Fruit fly (Drosophila melanogaster): ENCODE results near the gene CG7888.

The CG7888 gene

DNA sequence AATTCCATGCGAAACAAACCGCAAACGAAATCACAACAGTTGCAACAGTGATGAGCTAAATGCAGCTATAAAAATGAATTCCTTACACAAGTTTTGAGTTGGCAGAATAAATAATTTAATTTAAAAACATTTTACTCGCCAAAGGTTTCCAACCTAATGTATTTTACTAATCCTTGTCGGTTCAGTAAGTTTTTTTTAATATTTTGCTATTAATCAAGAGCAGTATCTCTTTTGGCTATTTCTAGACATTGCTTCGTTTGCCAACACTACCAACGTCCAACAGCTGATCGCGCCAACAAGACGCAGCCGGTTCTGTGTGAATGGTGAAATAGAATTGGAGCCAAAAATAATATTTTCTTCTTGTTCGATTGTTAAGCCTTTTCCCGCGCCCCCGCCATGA lies 10.9 kb downstream of the CG7888 start, which contains the start of the genes CG32075, CG45101 and SuUR (continued):
- TF ChIP-seq kah (GFP tag; optimal IDR thresholded peaks at IDR 0.05) = peak; percentile 32
- peak; percentile 58 for TF ChIP-seq CG7271 (tag; optimal IDR thresholded peaks at IDR 0.05)
- TF ChIP-seq slou (GFP tag; optimal IDR thresholded peaks at IDR 0.05) = peak; percentile 66
- TF ChIP-seq CG13296 (GFP tag; optimal IDR thresholded peaks at IDR 0.05) = peak; percentile 79
- TF ChIP-seq CG17328 (GFP tag; IDR thresholded peaks at IDR 0.05) = peak; percentile 89
- TF ChIP-seq Fer1 (GFP tag; optimal IDR thresholded peaks at IDR 0.05) = peak; percentile 77
- peak; percentile 78 for TF ChIP-seq CG4820 (GFP tag; optimal IDR thresholded peaks at IDR 0.05)
- TF ChIP-seq CG6654 (GFP tag; optimal IDR thresholded peaks at IDR 0.05) = no peak
- TF ChIP-seq CG9876 (GFP tag; optimal IDR thresholded peaks at IDR 0.05) = peak; percentile 85
- peak; percentile 76 for TF ChIP-seq eyg (GFP tag; optimal IDR thresholded peaks at IDR 0.05)
- peak; percentile 82 for TF ChIP-seq Drgx (GFP tag; IDR thresholded peaks at IDR 0.05)
- no peak for TF ChIP-seq CG34224 (GFP tag; IDR thresholded peaks at IDR 0.05; ENCODE audit: partially characterized antibody)
- peak; percentile 57 for TF ChIP-seq CG10959 (GFP tag; IDR thresholded peaks at IDR 0.05)
- TF ChIP-seq CG2712 (tag; optimal IDR thresholded peaks at IDR 0.05) = peak; percentile 91
- peak; percentile 73 for TF ChIP-seq CG12104 (GFP tag; optimal IDR thresholded peaks at IDR 0.05)
- no peak for TF ChIP-seq Hand (GFP tag; optimal IDR thresholded peaks at IDR 0.05)
- TF ChIP-seq Nf-YC (tag; optimal IDR thresholded peaks at IDR 0.05) = peak; percentile 78
- TF ChIP-seq CG8089 (GFP tag; optimal IDR thresholded peaks at IDR 0.05) = peak; percentile 75
- peak; percentile 68 for TF ChIP-seq CG31441 (GFP tag; IDR thresholded peaks at IDR 0.05)
- TF ChIP-seq CG14667 (GFP tag; IDR thresholded peaks at IDR 0.05) = peak; percentile 81
- TF ChIP-seq CG18619 (GFP tag; optimal IDR thresholded peaks at IDR 0.05) = peak; percentile 78
- TF ChIP-seq tap (tag; optimal IDR thresholded peaks at IDR 0.05) = peak; percentile 61
- TF ChIP-seq Ptx1 (GFP tag; IDR thresholded peaks at IDR 0.05) = peak; percentile 94
- TF ChIP-seq CG9215 (GFP tag; IDR thresholded peaks at IDR 0.05) = peak; percentile 82
- peak; percentile 64 for TF ChIP-seq CG3407 (GFP tag; optimal IDR thresholded peaks at IDR 0.05)
- TF ChIP-seq inv (GFP tag; IDR thresholded peaks at IDR 0.05; ENCODE audit: partially characterized antibody) = no peak
- TF ChIP-seq lilli (GFP tag; optimal IDR thresholded peaks at IDR 0.05) = peak; percentile 95
- TF ChIP-seq CG11695 (GFP tag; IDR thresholded peaks at IDR 0.05) = peak; percentile 78
- TF ChIP-seq CG2678 (tag; optimal IDR thresholded peaks at IDR 0.05) = peak; percentile 87
- peak; percentile 76 for TF ChIP-seq CG10979 (tag; optimal IDR thresholded peaks at IDR 0.05)
- TF ChIP-seq zfh2 (GFP tag; optimal IDR thresholded peaks at IDR 0.05) = peak; percentile 94
- TF ChIP-seq peb (GFP tag; IDR thresholded peaks at IDR 0.05) = peak; percentile 87
- TF ChIP-seq knrl (GFP tag; IDR thresholded peaks at IDR 0.05; ENCODE audit: partially characterized antibody) = peak; percentile 24; the same call in 1 of the 3 replicates
- TF ChIP-seq Sry-δ (GFP tag; optimal IDR thresholded peaks at IDR 0.05) = peak; percentile 63
- TF ChIP-seq CG16813 (GFP tag; IDR thresholded peaks at IDR 0.05; ENCODE audit: partially characterized antibody) = no peak
- TF ChIP-seq CG6175 (GFP tag; IDR thresholded peaks at IDR 0.05) = peak; percentile 66; the same call in 1 of the 3 replicates
- TF ChIP-seq CG10565 (GFP tag; optimal IDR thresholded peaks at IDR 0.05) = no peak
- peak; percentile 75 for TF ChIP-seq B-H1 (GFP tag; IDR thresholded peaks at IDR 0.05)
- TF ChIP-seq so (GFP tag; IDR thresholded peaks at IDR 0.05) = peak; percentile 78; the same call in 2 of the 3 replicates
- no peak for TF ChIP-seq Hr39 (optimal IDR thresholded peaks at IDR 0.05)
- TF ChIP-seq CG2120 (GFP tag; optimal IDR thresholded peaks at IDR 0.05) = peak; percentile 96
- TF ChIP-seq C15 (GFP tag; IDR thresholded peaks at IDR 0.05) = peak; percentile 86
- TF ChIP-seq NK7.1 (GFP tag; optimal IDR thresholded peaks at IDR 0.05) = peak; percentile 70
- TF ChIP-seq D (optimal IDR thresholded peaks at IDR 0.05) = no peak
- TF ChIP-seq D (GFP tag; optimal IDR thresholded peaks at IDR 0.05) = peak; percentile 26
- peak; percentile 87 for TF ChIP-seq sd (tag; optimal IDR thresholded peaks at IDR 0.05)
- peak; percentile 67 for TF ChIP-seq CG2116 (GFP tag; optimal IDR thresholded peaks at IDR 0.05)
- peak; percentile 39 for TF ChIP-seq BEAF-32 (GFP tag; optimal IDR thresholded peaks at IDR 0.05)
- TF ChIP-seq yki (optimal IDR thresholded peaks at IDR 0.05) = no peak
- TF ChIP-seq toy (GFP tag; IDR thresholded peaks at IDR 0.05) = no peak
- peak; percentile 57 for TF ChIP-seq CG12219 (GFP tag; optimal IDR thresholded peaks at IDR 0.05)
- TF ChIP-seq ato (GFP tag; IDR thresholded peaks at IDR 0.05; ENCODE audit: partially characterized antibody) = no peak

All from whole organism, embryonic.